Worm (Caenorhabditis elegans) whole organism, L4 larva: ENCODE results near the gene hlh-13.

Experiments used
- F44E2.7 ChIP-seq: fragments of 200-800 bp; sonication (Bioruptor generic); IDR thresholded peaks from 2 replicates; pipeline ENCODE4 v2.1.2; 2022; ENCODE audit warnings: missing genetic modification characterization, missing compliant biosample characterization
- R02D3.7 ChIP-seq: fragments of 150-350 bp; sonication (generic microtip); optimal IDR thresholded peaks from 3 replicates; lab custom pipeline; 2014; ENCODE audit warnings: missing biosample characterization, missing genetic modification characterization
- T26A8.4 ChIP-seq: fragments of 200-800 bp; sonication (Bioruptor generic); IDR thresholded peaks from 2 replicates; pipeline ENCODE4 v1.3.6; 2022; ENCODE audit warnings: missing genetic modification characterization, missing compliant biosample characterization
- ZK337.2 ChIP-seq: fragments of 200-800 bp; sonication (Bioruptor generic); IDR thresholded peaks from 2 replicates; pipeline ENCODE4 v1.3.6; 2022; ENCODE audit warnings: missing genetic modification reagents, missing genetic modification characterization, missing compliant biosample characterization
- ZK546.5 ChIP-seq, 2 experiments: sonication (generic microtip); optimal IDR thresholded peaks; 2 replicates each; lab custom pipeline; 2017; ENCODE audit warnings: missing biosample characterization in 2 of 2, missing genetic modification characterization in 2 of 2
- aha-1 ChIP-seq: fragments of 150-350 bp; peaks from one replicate; lab custom pipeline; 2014; ENCODE audit warnings: missing biosample characterization, missing genetic modification characterization
- aly-2 ChIP-seq: sonication (generic microtip); optimal IDR thresholded peaks from 2 replicates; lab custom pipeline; 2018; ENCODE audit warnings: missing biosample characterization, missing genetic modification characterization
- ceh-62 ChIP-seq: sonication (generic microtip); optimal IDR thresholded peaks from 2 replicates; lab custom pipeline; 2017; ENCODE audit warnings: missing biosample characterization, missing genetic modification characterization
- ceh-82 ChIP-seq: sonication (generic microtip); optimal IDR thresholded peaks from 2 replicates; lab custom pipeline; 2017; ENCODE audit warnings: missing biosample characterization, missing genetic modification characterization
- daf-16 ChIP-seq, 3 experiments: sonication (generic microtip); optimal IDR thresholded peaks; 2 replicates each; lab custom pipeline; 2016 to 2017; ENCODE audit warnings: missing genetic modification characterization in 3 of 3, missing genetic modification reagents in 3 of 3, mild to moderate bottlenecking in 2 of 3, missing compliant biosample characterization in 2 of 3, missing biosample characterization in 1 of 3, moderate library complexity in 1 of 3
- daf-8 ChIP-seq: fragments of 200-800 bp; sonication (Bioruptor generic); IDR thresholded peaks from 2 replicates; pipeline ENCODE4 v1.3.6; 2022; ENCODE audit warnings: missing genetic modification characterization, missing compliant biosample characterization
- dmd-6 ChIP-seq: fragments of 200-800 bp; sonication (Bioruptor generic); IDR thresholded peaks from 2 replicates; pipeline ENCODE4 v1.3.6; 2022; ENCODE audit warnings: missing genetic modification reagents, missing genetic modification characterization, missing compliant biosample characterization
- dmd-9 ChIP-seq: fragments of 200-800 bp; sonication (Bioruptor generic); IDR thresholded peaks from 2 replicates; pipeline ENCODE4 v1.3.6; 2022; ENCODE audit warnings: missing genetic modification reagents, missing genetic modification characterization, missing compliant biosample characterization
- egl-43 ChIP-seq: fragments of 200-800 bp; sonication (Bioruptor generic); IDR thresholded peaks from 2 replicates; pipeline ENCODE4 v1.3.6; 2022; ENCODE audit warnings: missing genetic modification reagents, missing genetic modification characterization, missing compliant biosample characterization
- fos-1 ChIP-seq: fragments of 150-350 bp; optimal IDR thresholded peaks from 2 replicates; lab custom pipeline; 2014; ENCODE audit warnings: missing biosample characterization, missing genetic modification characterization
- hlh-11 ChIP-seq: fragments of 200-800 bp; sonication (Bioruptor generic); optimal IDR thresholded peaks from 2 replicates; lab custom pipeline; 2018; ENCODE audit warnings: mild to moderate bottlenecking, missing genetic modification characterization, missing compliant biosample characterization
- hmg-1.1 ChIP-seq: fragments of 200-800 bp; sonication (Bioruptor generic); IDR thresholded peaks from 2 replicates; pipeline ENCODE4 v1.3.6; 2022; ENCODE audit warnings: missing genetic modification reagents, missing genetic modification characterization, missing compliant biosample characterization
- lin-1 ChIP-seq: fragments of 200-800 bp; sonication (Bioruptor generic); IDR thresholded peaks from 2 replicates; pipeline ENCODE4 v1.3.6; 2022; ENCODE audit warnings: missing genetic modification reagents, missing genetic modification characterization, missing compliant biosample characterization
- lin-29 ChIP-seq: fragments of 200-800 bp; sonication (Bioruptor generic); IDR thresholded peaks from 2 replicates; pipeline ENCODE4 v1.3.6; 2022; ENCODE audit warnings: missing genetic modification reagents, missing genetic modification characterization, missing compliant biosample characterization
- lir-3 ChIP-seq: sonication (generic microtip); optimal IDR thresholded peaks from 2 replicates; lab custom pipeline; 2016; ENCODE audit warnings: mild to moderate bottlenecking, missing genetic modification characterization, missing compliant biosample characterization
- lsy-2 ChIP-seq, 2 experiments: fragments of 150-350 bp in 1 of 2; sonication (generic microtip) in 1 of 2; optimal IDR thresholded peaks; 2 replicates each; lab custom pipeline; 2014 to 2017; ENCODE audit warnings: missing biosample characterization in 2 of 2, missing genetic modification characterization in 2 of 2
- mdl-1 ChIP-seq, 2 experiments: fragments of 150-350 bp in 1 of 2; sonication (generic microtip) in 1 of 2; optimal IDR thresholded peaks; 2 replicates each; lab custom pipeline; 2014 to 2017; ENCODE audit warnings: missing biosample characterization in 2 of 2, missing genetic modification characterization in 2 of 2
- mes-2 ChIP-seq: sonication (generic microtip); optimal IDR thresholded peaks from 2 replicates; lab custom pipeline; 2016; ENCODE audit warnings: missing genotype, mild to moderate bottlenecking, missing genetic modification characterization, missing compliant biosample characterization; ENCODE audit not compliant: poor library complexity, severe bottlenecking
- mxl-3 ChIP-seq: fragments of 200-800 bp; sonication (Bioruptor generic); optimal IDR thresholded peaks from 2 replicates; lab custom pipeline; 2018; ENCODE audit warnings: mild to moderate bottlenecking, missing genetic modification characterization, missing compliant biosample characterization
- nhr-102 ChIP-seq: sonication (generic microtip); optimal IDR thresholded peaks from 2 replicates; lab custom pipeline; 2016; ENCODE audit warnings: mild to moderate bottlenecking, missing genetic modification characterization, moderate library complexity, missing compliant biosample characterization
- nhr-11 ChIP-seq: fragments of 150-350 bp; optimal IDR thresholded peaks from 2 replicates; lab custom pipeline; 2014; ENCODE audit warnings: missing biosample characterization, missing genetic modification characterization
- nhr-237 ChIP-seq: sonication (generic microtip); optimal IDR thresholded peaks from 2 replicates; lab custom pipeline; 2017; ENCODE audit warnings: missing biosample characterization, missing genetic modification characterization
- nhr-28 ChIP-seq: fragments of 150-350 bp; optimal IDR thresholded peaks from 2 replicates; lab custom pipeline; 2014; ENCODE audit warnings: missing biosample characterization, missing genetic modification characterization
- nhr-42 ChIP-seq: fragments of 200-800 bp; sonication (Bioruptor generic); IDR thresholded peaks from 2 replicates; pipeline ENCODE4 v1.3.6; 2022; ENCODE audit warnings: missing genetic modification characterization, missing compliant biosample characterization
- pha-4 ChIP-seq, 2 experiments: fragments of 150-350 bp in 1 of 2; fragments of 200-800 bp in 1 of 2; sonication (Bioruptor generic) in 1 of 2; IDR thresholded peaks in 1 of 2; optimal IDR thresholded peaks in 1 of 2; 2 replicates each; pipeline versions ENCODE4 v1.3.6 to Lab custom; 2014 to 2022; ENCODE audit warnings: missing genetic modification characterization in 2 of 2, missing genetic modification reagents in 2 of 2, missing biosample characterization in 1 of 2, missing compliant biosample characterization in 1 of 2
- php-3 ChIP-seq: fragments of 200-800 bp; sonication (Bioruptor generic); IDR thresholded peaks from 2 replicates; pipeline ENCODE4 v1.3.6; 2022; ENCODE audit warnings: missing genetic modification reagents, missing genetic modification characterization, missing compliant biosample characterization
- rbr-2 ChIP-seq: sonication (generic microtip); optimal IDR thresholded peaks from 2 replicates; lab custom pipeline; 2016; ENCODE audit warnings: missing genotype, missing genetic modification characterization, missing compliant biosample characterization
- set-16 ChIP-seq: fragments of 200-800 bp; sonication (Bioruptor generic); IDR thresholded peaks from 2 replicates; pipeline ENCODE4 v1.3.6; 2022; ENCODE audit warnings: missing genetic modification reagents, missing genetic modification characterization, missing compliant biosample characterization
- snpc-1.2 ChIP-seq: fragments of 200-800 bp; sonication (Bioruptor generic); IDR thresholded peaks from 2 replicates; pipeline ENCODE4 v1.3.6; 2022; ENCODE audit warnings: missing genetic modification reagents, missing genetic modification characterization, missing compliant biosample characterization
- spr-3 ChIP-seq: fragments of 200-800 bp; sonication (Bioruptor generic); optimal IDR thresholded peaks from 2 replicates; lab custom pipeline; 2018; ENCODE audit warnings: mild to moderate bottlenecking, missing genetic modification characterization, missing compliant biosample characterization
- tra-1 ChIP-seq: fragments of 200-800 bp; sonication (Bioruptor generic); IDR thresholded peaks from 2 replicates; pipeline ENCODE4 v1.3.6; 2022; ENCODE audit warnings: missing genetic modification reagents, missing genetic modification characterization, missing compliant biosample characterization
- unc-39 ChIP-seq: sonication (generic microtip); optimal IDR thresholded peaks from 2 replicates; lab custom pipeline; 2017; ENCODE audit warnings: missing biosample characterization, missing genetic modification characterization
- unc-62 ChIP-seq, 3 experiments: fragments of 150-350 bp in 1 of 3; sonication (generic microtip); optimal IDR thresholded peaks in 2 of 3; peaks in 1 of 3; 1 replicate in 1 of 3; 2 replicates in 2 of 3; lab custom pipeline; 2014 to 2017; ENCODE audit warnings: missing biosample characterization in 3 of 3, missing genetic modification characterization in 3 of 3, missing genetic modification reagents in 3 of 3, missing genotype in 1 of 3
- vab-7 ChIP-seq: fragments of 200-800 bp; sonication (Bioruptor generic); IDR thresholded peaks from 2 replicates; pipeline ENCODE4 v1.3.6; 2022; ENCODE audit warnings: missing genetic modification reagents, missing genetic modification characterization, missing compliant biosample characterization
- zfp-2 ChIP-seq: sonication (generic microtip); optimal IDR thresholded peaks from 2 replicates; lab custom pipeline; 2016; ENCODE audit warnings: mild to moderate bottlenecking, missing genetic modification characterization, missing compliant biosample characterization

hlh-13 gene

DNA sequence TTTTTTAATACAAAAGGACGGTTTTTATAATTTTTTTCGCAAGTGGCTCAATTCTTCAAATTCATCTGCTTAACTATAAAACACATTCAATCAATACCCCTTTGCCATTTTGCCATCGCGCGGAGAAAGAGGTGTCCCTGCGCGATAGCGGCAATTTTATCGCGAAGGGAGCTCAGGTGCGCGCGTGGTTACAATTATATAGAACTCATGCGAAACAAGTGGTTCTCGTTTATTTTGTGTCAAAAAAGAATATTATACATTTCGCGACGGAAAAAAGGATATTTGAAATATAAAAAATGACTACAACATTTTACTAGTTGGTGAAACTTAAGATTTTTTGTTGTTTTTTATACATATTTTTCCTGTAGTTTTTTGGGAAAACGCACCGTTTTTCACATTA is 39.9 kb upstream of the hlh-13 start (continued):
- TF ChIP-seq ZK546.5 (tag; optimal IDR thresholded peaks at IDR 0.05; lab: Kevin White, UChicago) (peak; percentile 40 to 81), unc-62 (GFP tag; optimal IDR thresholded peaks at IDR 0.05 in 1 of 2; lab: Kevin White, UChicago) (peak; percentile 80 to 100), unc-62 (tag; optimal IDR thresholded peaks at IDR 0.05; lab: Kevin White, UChicago) (peak; percentile 41), lin-29 (GFP tag; lab: Robert Waterston, UW) (peak; percentile 99), nhr-28 (tag; lab: Kevin White, UChicago) (peak; percentile 95), T26A8.4 (GFP tag; lab: Robert Waterston, UW) (peak; percentile 100), mdl-1 (tag; optimal IDR thresholded peaks at IDR 0.05; lab: Kevin White, UChicago) (peak; percentile 93 to 97), ceh-82 (peak; percentile 78), tra-1 (GFP tag; lab: Robert Waterston, UW) (peak; percentile 97), lir-3 (peak; percentile 93), hlh-11 (tag; lab: Kevin White, UChicago) (peak; percentile 98), dmd-6 (GFP tag; lab: Robert Waterston, UW) (peak; percentile 99), nhr-102 (tag; lab: Kevin White, UChicago) (peak; percentile 99), ZK337.2 (GFP tag; lab: Robert Waterston, UW) (peak; percentile 95), dmd-9 (peak; percentile 89), egl-43 (GFP tag; lab: Robert Waterston, UW) (peak; percentile 100), nhr-11 (tag; lab: Kevin White, UChicago) (peak; percentile 98), F44E2.7 (GFP tag; lab: Robert Waterston, UW) (peak; percentile 93), lsy-2 (tag; optimal IDR thresholded peaks at IDR 0.05; lab: Kevin White, UChicago) (peak; percentile 97), ceh-62 (tag; lab: Kevin White, UChicago) (no peak), R02D3.7 (tag; lab: Kevin White, UChicago) (peak; percentile 4)

DNA sequence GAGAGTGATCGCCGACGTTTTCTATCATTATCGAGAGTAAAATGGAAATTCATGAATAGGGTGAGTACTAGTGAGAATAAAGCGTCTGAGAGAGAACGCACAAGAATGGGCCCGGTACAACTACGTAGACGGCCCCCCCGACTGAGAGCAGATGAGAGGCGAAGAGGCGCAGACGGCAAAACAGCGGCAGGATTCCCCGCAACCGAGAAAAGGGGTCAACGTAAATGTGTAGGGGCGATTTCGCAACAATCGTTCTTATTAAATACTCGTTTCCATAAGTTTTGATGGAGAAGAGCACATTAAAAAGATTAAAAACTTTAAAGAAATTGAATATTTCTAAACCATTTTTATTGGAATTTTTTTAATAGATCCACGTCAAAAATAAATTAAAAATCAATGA is 34.4 kb upstream of the hlh-13 start:
- TF ChIP-seq nhr-42 (GFP tag; lab: Robert Waterston, UW), result no peak
- peak; percentile 52 for TF ChIP-seq hmg-1.1 (GFP tag; lab: Robert Waterston, UW)
- TF ChIP-seq rbr-2, result peak; percentile 22
- no peak for TF ChIP-seq unc-39 (tag; lab: Kevin White, UChicago)
- no peak for TF ChIP-seq daf-16 (GFP tag; optimal IDR thresholded peaks at IDR 0.05; lab: Kevin White, UChicago)
- TF ChIP-seq daf-16 (tag; optimal IDR thresholded peaks at IDR 0.05; lab: Kevin White, UChicago), result peak; percentile 7
- TF ChIP-seq T26A8.4 (GFP tag; lab: Robert Waterston, UW), result no peak
- TF ChIP-seq lsy-2 (tag; optimal IDR thresholded peaks at IDR 0.05; lab: Kevin White, UChicago), result peak in 1 of 2 experiments; percentile 14
- TF ChIP-seq fos-1 (tag; lab: Kevin White, UChicago), result no peak
- TF ChIP-seq php-3 (GFP tag; lab: Robert Waterston, UW), result no peak
- TF ChIP-seq aly-2 (tag; lab: Kevin White, UChicago), result no peak
- no peak for TF ChIP-seq nhr-237 (tag; lab: Kevin White, UChicago)
- TF ChIP-seq mxl-3 (GFP tag; lab: Kevin White, UChicago), result no peak
- no peak for TF ChIP-seq vab-7 (GFP tag; lab: Robert Waterston, UW)
- no peak for TF ChIP-seq pha-4 (GFP tag; IDR thresholded peaks at IDR 0.05; lab: Robert Waterston, UW)
- TF ChIP-seq pha-4 (tag; optimal IDR thresholded peaks at IDR 0.05; lab: Kevin White, UChicago), result no peak
- TF ChIP-seq hlh-11 (tag; lab: Kevin White, UChicago), result peak; percentile 33
- TF ChIP-seq mes-2 (tag; lab: Kevin White, UChicago), result peak; percentile 6
- TF ChIP-seq daf-8 (GFP tag; lab: Robert Waterston, UW), result no peak
- peak; percentile 45 for TF ChIP-seq set-16 (GFP tag; lab: Robert Waterston, UW)
- TF ChIP-seq zfp-2 (tag; lab: Kevin White, UChicago), result no peak
- TF ChIP-seq snpc-1.2 (GFP tag; lab: Robert Waterston, UW), result no peak
- TF ChIP-seq lin-1 (GFP tag; lab: Robert Waterston, UW), result no peak
- no peak for TF ChIP-seq spr-3 (GFP tag; lab: Kevin White, UChicago)
- no peak for TF ChIP-seq nhr-102 (tag; lab: Kevin White, UChicago)
- no peak for TF ChIP-seq aha-1
- TF ChIP-seq, all 104 proteins: peak for 7
